Fruit fly (Drosophila melanogaster) whole organism, embryonic: ENCODE data around the gene Cul2.
A peak's percentile ranks its signal among the peaks of the same experiment; 100 is the strongest.

ENCODE experiments used
- Atf3 ChIP-seq: fragments of 200-800 bp; sonication (Bioruptor generic); optimal IDR thresholded peaks from 3 replicates; lab custom pipeline; 2016; ENCODE audit warnings: missing biosample characterization, missing genetic modification characterization
- Bdp1 ChIP-seq: fragments of 200-800 bp; sonication (Bioruptor generic); optimal IDR thresholded peaks from 3 replicates; lab custom pipeline; 2016; ENCODE audit warnings: missing biosample characterization, missing genetic modification characterization
- CG12769 ChIP-seq: fragments of 200-800 bp; sonication (Bioruptor generic); optimal IDR thresholded peaks from 2 replicates; lab custom pipeline; 2019; ENCODE audit warnings: missing biosample characterization, mild to moderate bottlenecking, missing genetic modification characterization, moderate library complexity
- CG12942 ChIP-seq: fragments of 200-800 bp; sonication (Bioruptor generic); optimal IDR thresholded peaks from 3 replicates; lab custom pipeline; 2016; ENCODE audit warnings: missing biosample characterization, missing genetic modification characterization
- CG13424 ChIP-seq: fragments of 200-800 bp; sonication (Bioruptor generic); optimal IDR thresholded peaks from 2 replicates; lab custom pipeline; 2019; ENCODE audit warnings: missing biosample characterization, mild to moderate bottlenecking, missing genetic modification characterization, moderate library complexity
- CG15269 ChIP-seq: fragments of 200-800 bp; sonication (Bioruptor generic); optimal IDR thresholded peaks from 2 replicates; lab custom pipeline; 2018; ENCODE audit warnings: missing biosample characterization, mild to moderate bottlenecking, missing genetic modification characterization, moderate library complexity
- CG17361 ChIP-seq: fragments of 200-800 bp; sonication (Bioruptor generic); IDR thresholded peaks from 3 replicates; pipeline ENCODE4 v1.3.6; 2022; ENCODE audit warnings: missing biosample characterization, missing genetic modification characterization
- CG2116 ChIP-seq: fragments of 200-800 bp; sonication (Bioruptor generic); optimal IDR thresholded peaks from 3 replicates; lab custom pipeline; 2018; ENCODE audit warnings: missing biosample characterization, mild to moderate bottlenecking, missing genetic modification characterization
- CG31365 ChIP-seq: fragments of 200-800 bp; sonication (Bioruptor generic); optimal IDR thresholded peaks from 2 replicates; lab custom pipeline; 2018; ENCODE audit warnings: missing biosample characterization, mild to moderate bottlenecking, missing genetic modification characterization
- CG3281 ChIP-seq: fragments of 200-800 bp; sonication (Bioruptor generic); optimal IDR thresholded peaks from 3 replicates; lab custom pipeline; 2017; ENCODE audit warnings: missing biosample characterization, mild to moderate bottlenecking, missing genetic modification characterization
- CG33557 ChIP-seq: fragments of 200-800 bp; sonication (Bioruptor generic); optimal IDR thresholded peaks from 2 replicates; lab custom pipeline; 2019; ENCODE audit warnings: missing biosample characterization, mild to moderate bottlenecking, missing genetic modification characterization, moderate library complexity
- CG3407 ChIP-seq: fragments of 200-800 bp; sonication (Bioruptor generic); optimal IDR thresholded peaks from 2 replicates; lab custom pipeline; 2018; ENCODE audit warnings: missing biosample characterization, mild to moderate bottlenecking, missing genetic modification characterization
- CG43689 ChIP-seq: fragments of 200-800 bp; sonication (Bioruptor generic); IDR thresholded peaks from 2 replicates; pipeline ENCODE4 v1.3.6; 2022; ENCODE audit warnings: missing biosample characterization, missing genetic modification characterization
- CG6254 ChIP-seq: fragments of 200-800 bp; sonication (Bioruptor generic); optimal IDR thresholded peaks from 3 replicates; lab custom pipeline; 2017; ENCODE audit warnings: mild to moderate bottlenecking, missing biosample characterization, missing genetic modification reagents, missing genetic modification characterization
- CG6791 ChIP-seq: fragments of 200-800 bp; sonication (Bioruptor generic); IDR thresholded peaks from 3 replicates; pipeline ENCODE4 v1.3.6; 2022; ENCODE audit warnings: missing biosample characterization, missing genetic modification characterization; ENCODE audit not compliant: partially characterized antibody
- CG6854 ChIP-seq: fragments of 200-800 bp; sonication (Bioruptor generic); optimal IDR thresholded peaks from 3 replicates; lab custom pipeline; 2017; ENCODE audit warnings: missing biosample characterization, mild to moderate bottlenecking, missing genetic modification characterization
- CG7839 ChIP-seq: fragments of 200-800 bp; sonication (Bioruptor generic); optimal IDR thresholded peaks from 3 replicates; lab custom pipeline; 2018; ENCODE audit warnings: missing biosample characterization, mild to moderate bottlenecking, missing genetic modification characterization, moderate library complexity
- CG8478 ChIP-seq: fragments of >200 bp; optimal IDR thresholded peaks from 2 replicates; lab custom pipeline; 2018
- CG8765 ChIP-seq: fragments of 200-800 bp; sonication (Bioruptor generic); IDR thresholded peaks from 2 replicates; pipeline ENCODE4 v1.3.6; 2022; ENCODE audit warnings: missing biosample characterization, missing genetic modification characterization
- CG8924 ChIP-seq: fragments of 200-800 bp; optimal IDR thresholded peaks from 3 replicates; lab custom pipeline; 2019; ENCODE audit warnings: missing biosample characterization, mild to moderate bottlenecking, missing genetic modification characterization, moderate library complexity
- Dek ChIP-seq: fragments of 200-800 bp; sonication (Bioruptor generic); optimal IDR thresholded peaks from 3 replicates; lab custom pipeline; 2019; ENCODE audit warnings: missing biosample characterization, mild to moderate bottlenecking, missing genetic modification characterization, moderate library complexity
- Hmx ChIP-seq: fragments of 200-800 bp; sonication (Bioruptor generic); optimal IDR thresholded peaks from 2 replicates; lab custom pipeline; 2016; ENCODE audit warnings: missing biosample characterization, missing genetic modification characterization
- Hr3 ChIP-seq: fragments of 200-800 bp; sonication (Bioruptor generic); optimal IDR thresholded peaks from 3 replicates; lab custom pipeline; 2016; ENCODE audit warnings: missing biosample characterization, missing genetic modification characterization
- Kr ChIP-seq: fragments of 200-800 bp; sonication (Bioruptor generic); optimal IDR thresholded peaks from 2 replicates; lab custom pipeline; 2017; ENCODE audit warnings: missing biosample characterization, mild to moderate bottlenecking, missing genetic modification characterization
- MTF-1 ChIP-seq: fragments of 200-800 bp; sonication (Bioruptor generic); optimal IDR thresholded peaks from 2 replicates; lab custom pipeline; 2018; ENCODE audit warnings: missing biosample characterization, mild to moderate bottlenecking, missing genetic modification characterization, borderline replicate concordance
- Meics ChIP-seq: fragments of 200-800 bp; sonication (Bioruptor generic); optimal IDR thresholded peaks from 2 replicates; lab custom pipeline; 2017; ENCODE audit warnings: missing biosample characterization, mild to moderate bottlenecking, missing genetic modification characterization
- Rfx ChIP-seq: fragments of 200-800 bp; sonication (Bioruptor generic); IDR thresholded peaks from 2 replicates; pipeline ENCODE4 v1.3.6; 2022; ENCODE audit warnings: missing biosample characterization, missing genetic modification characterization
- Scr ChIP-seq: fragments of 200-800 bp; sonication (Bioruptor generic); IDR thresholded peaks from 2 replicates; pipeline ENCODE4 v1.3.6; 2022; ENCODE audit warnings: missing biosample characterization, missing genetic modification characterization; ENCODE audit not compliant: partially characterized antibody
- Ssrp ChIP-seq: fragments of 200-800 bp; sonication (Bioruptor generic); optimal IDR thresholded peaks from 2 replicates; lab custom pipeline; 2018; ENCODE audit warnings: missing biosample characterization, mild to moderate bottlenecking, missing genetic modification characterization, moderate library complexity
- corto ChIP-seq: fragments of 200-800 bp; sonication (Bioruptor generic); optimal IDR thresholded peaks from 2 replicates; lab custom pipeline; 2016; ENCODE audit warnings: missing biosample characterization, mild to moderate bottlenecking, missing genetic modification characterization, moderate library complexity
- da ChIP-seq: fragments of 200-800 bp; sonication (Bioruptor generic); optimal IDR thresholded peaks from 2 replicates; lab custom pipeline; 2016; ENCODE audit warnings: missing biosample characterization, missing genetic modification characterization
- dan ChIP-seq: fragments of 200-800 bp; sonication (Bioruptor generic); IDR thresholded peaks from 2 replicates; pipeline ENCODE4 v1.3.6; 2022; ENCODE audit warnings: missing biosample characterization, missing genetic modification characterization
- disco-r ChIP-seq: fragments of 200-800 bp; sonication (Bioruptor generic); optimal IDR thresholded peaks from 2 replicates; lab custom pipeline; 2016; ENCODE audit warnings: missing biosample characterization, missing genetic modification characterization
- dysf ChIP-seq: fragments of 200-800 bp; sonication (Bioruptor generic); IDR thresholded peaks from 3 replicates; pipeline ENCODE4 v1.3.6; 2022; ENCODE audit warnings: missing biosample characterization, missing genetic modification characterization
- emc ChIP-seq: fragments of 200-800 bp; sonication (Bioruptor generic); optimal IDR thresholded peaks from 2 replicates; lab custom pipeline; 2016; ENCODE audit warnings: missing biosample characterization, missing genetic modification characterization
- gro ChIP-seq: fragments of 200-800 bp; sonication (Bioruptor generic); optimal IDR thresholded peaks from 2 replicates; lab custom pipeline; 2016; ENCODE audit warnings: missing biosample characterization, missing genetic modification characterization
- jing ChIP-seq: fragments of 200-800 bp; sonication (Bioruptor generic); optimal IDR thresholded peaks from 2 replicates; lab custom pipeline; 2018; ENCODE audit warnings: missing biosample characterization, mild to moderate bottlenecking, missing genetic modification characterization
- kah ChIP-seq: fragments of 200-800 bp; sonication (Bioruptor generic); optimal IDR thresholded peaks from 2 replicates; lab custom pipeline; 2018; ENCODE audit warnings: missing biosample characterization, mild to moderate bottlenecking, missing genetic modification characterization
- kay ChIP-seq: fragments of 200-800 bp; sonication (Bioruptor generic); optimal IDR thresholded peaks from 2 replicates; lab custom pipeline; 2016; ENCODE audit warnings: missing biosample characterization, missing genetic modification characterization
- lab ChIP-seq: fragments of 200-800 bp; sonication (Bioruptor generic); optimal IDR thresholded peaks from 3 replicates; lab custom pipeline; 2017; ENCODE audit warnings: missing biosample characterization, missing genetic modification characterization, mild to moderate bottlenecking, moderate library complexity, missing genetic modification reagents
- mirr ChIP-seq: fragments of 200-800 bp; sonication (Bioruptor generic); optimal IDR thresholded peaks from 3 replicates; lab custom pipeline; 2018; ENCODE audit warnings: missing biosample characterization, mild to moderate bottlenecking, missing genetic modification characterization
- onecut ChIP-seq: fragments of 200-800 bp; sonication (Bioruptor generic); IDR thresholded peaks from 2 replicates; pipeline ENCODE4 v1.3.6; 2022; ENCODE audit warnings: missing biosample characterization, missing genetic modification characterization
- ro ChIP-seq: fragments of 200-800 bp; sonication (Bioruptor generic); IDR thresholded peaks from 2 replicates; pipeline ENCODE4 v1.3.6; 2022; ENCODE audit warnings: missing biosample characterization, missing genetic modification characterization
- shn ChIP-seq: fragments of 200-800 bp; sonication (Bioruptor generic); optimal IDR thresholded peaks from 3 replicates; lab custom pipeline; 2016; ENCODE audit warnings: missing biosample characterization, missing genetic modification characterization
- trem ChIP-seq: fragments of 200-800 bp; optimal IDR thresholded peaks from 3 replicates; lab custom pipeline; 2019; ENCODE audit warnings: missing biosample characterization, mild to moderate bottlenecking, missing genetic modification characterization, moderate library complexity
- unpg ChIP-seq: fragments of 200-800 bp; sonication (Bioruptor generic); optimal IDR thresholded peaks from 3 replicates; lab custom pipeline; 2018; ENCODE audit warnings: missing biosample characterization, mild to moderate bottlenecking, missing genetic modification characterization, moderate library complexity
- usp ChIP-seq: fragments of >200 bp; optimal IDR thresholded peaks from 2 replicates; lab custom pipeline; 2017; ENCODE audit warnings: missing biosample characterization, missing genetic modification characterization
- wek ChIP-seq: fragments of 200-800 bp; sonication (Bioruptor generic); optimal IDR thresholded peaks from 3 replicates; lab custom pipeline; 2018; ENCODE audit warnings: missing biosample characterization, mild to moderate bottlenecking, missing genetic modification characterization, moderate library complexity
- yki ChIP-seq: fragments of >200 bp; optimal IDR thresholded peaks from 3 replicates; lab custom pipeline; 2018
- zen ChIP-seq: fragments of 200-800 bp; sonication (Bioruptor generic); optimal IDR thresholded peaks from 3 replicates; lab custom pipeline; 2018; ENCODE audit warnings: missing biosample characterization, mild to moderate bottlenecking, missing genetic modification characterization, moderate library complexity

Cul2 gene

dm6 chr2L:21629814-21630562 is 28.5 kb upstream of the Cul2 start, which contains the start of gene Df31 (continued):
- TF ChIP-seq kay (GFP tag; lab: Kevin White, UChicago): peak; percentile 1
- no peak for TF ChIP-seq CG31365 (tag; lab: Kevin White, UChicago)
- TF ChIP-seq CG8478 (lab: Kevin White, UChicago): no peak
- TF ChIP-seq yki (lab: Kevin White, UChicago): no peak
- TF ChIP-seq CG6854 (GFP tag; lab: Kevin White, UChicago): no peak
- peak; percentile 78 for TF ChIP-seq trem (tag; lab: Kevin White, UChicago)
- TF ChIP-seq Hr3 (GFP tag; lab: Kevin White, UChicago): peak; percentile 19
- TF ChIP-seq CG17361 (GFP tag; lab: Robert Waterston, UW): peak; percentile 47
- peak; percentile 3 for TF ChIP-seq wek
- TF ChIP-seq onecut (GFP tag; lab: Robert Waterston, UW): peak; percentile 56
- TF ChIP-seq CG8765 (GFP tag; lab: Robert Waterston, UW): no peak; the same call in 1 of the 2 replicates
- TF ChIP-seq ro: no peak
- peak; percentile 53 for TF ChIP-seq CG8924 (tag; lab: Kevin White, UChicago)
- peak; percentile 32 for TF ChIP-seq CG3281 (GFP tag; lab: Kevin White, UChicago)
- peak; percentile 95 for TF ChIP-seq CG6791
- peak; percentile 40 for TF ChIP-seq Dek (tag; lab: Kevin White, UChicago)
- TF ChIP-seq usp (GFP tag; lab: Kevin White, UChicago): no peak
- peak; percentile 16 for TF ChIP-seq CG12769 (tag; lab: Kevin White, UChicago)
- peak; percentile 23 for TF ChIP-seq Kr (GFP tag; lab: Kevin White, UChicago)
- TF ChIP-seq Meics: peak; percentile 57
- TF ChIP-seq zen (tag; lab: Kevin White, UChicago): peak; percentile 13
- peak; percentile 27 for TF ChIP-seq MTF-1 (GFP tag; lab: Kevin White, UChicago)
- peak; percentile 56 for TF ChIP-seq CG7839 (tag; lab: Kevin White, UChicago)
- peak; percentile 32 for TF ChIP-seq CG13424 (tag; lab: Kevin White, UChicago)
- no peak for TF ChIP-seq Ssrp (tag; lab: Kevin White, UChicago)
- peak; percentile 34 for TF ChIP-seq CG15269 (tag; lab: Kevin White, UChicago)
- peak; percentile 21 for TF ChIP-seq CG33557 (GFP tag; lab: Kevin White, UChicago)
- no peak for TF ChIP-seq jing (GFP tag; lab: Kevin White, UChicago)
- TF ChIP-seq Atf3 (GFP tag; lab: Kevin White, UChicago): peak; percentile 27
- TF ChIP-seq shn (GFP tag; lab: Kevin White, UChicago): peak; percentile 48
- TF ChIP-seq CG3407: no peak
- peak; percentile 50 for TF ChIP-seq CG12942 (GFP tag; lab: Kevin White, UChicago)
- no peak for TF ChIP-seq CG43689
- TF ChIP-seq Hmx: no peak
- no peak for TF ChIP-seq kah (GFP tag; lab: Kevin White, UChicago)
- no peak for TF ChIP-seq mirr (GFP tag; lab: Kevin White, UChicago)
- TF ChIP-seq Scr (GFP tag; lab: Robert Waterston, UW): peak; percentile 88
- no peak for TF ChIP-seq da (GFP tag; lab: Kevin White, UChicago)
- peak; percentile 47; the same call in 2 of the 3 replicates for TF ChIP-seq dysf (GFP tag; lab: Robert Waterston, UW)
- TF ChIP-seq unpg (GFP tag; lab: Kevin White, UChicago): peak; percentile 49
- TF ChIP-seq CG6254 (GFP tag; lab: Kevin White, UChicago): peak; percentile 38
- no peak for TF ChIP-seq corto (GFP tag; lab: Kevin White, UChicago)
- peak; percentile 66 for TF ChIP-seq CG2116 (GFP tag; lab: Kevin White, UChicago)
- TF ChIP-seq Bdp1: no peak
- TF ChIP-seq disco-r (GFP tag; lab: Kevin White, UChicago): no peak
- peak; percentile 37 for TF ChIP-seq gro (GFP tag; lab: Kevin White, UChicago)
- no peak for TF ChIP-seq dan (GFP tag; lab: Robert Waterston, UW)
- peak; percentile 89; the same call in 1 of the 2 replicates for TF ChIP-seq Rfx (GFP tag; lab: Robert Waterston, UW)
- TF ChIP-seq lab (GFP tag; lab: Kevin White, UChicago): peak; percentile 84
- TF ChIP-seq emc: no peak
